Worm (Caenorhabditis elegans) whole organism, mixed stage, embryonic: ENCODE measurements around the gene Y51H7C.8.

Experiments used
- ceh-83 ChIP-seq: fragments of 200-800 bp; sonication (Bioruptor generic); optimal IDR thresholded peaks from 2 replicates; lab custom pipeline; 2018; ENCODE audit warnings: mild to moderate bottlenecking, missing genetic modification characterization, missing compliant biosample characterization
- lin-13 ChIP-seq: fragments of 150-350 bp; optimal IDR thresholded peaks from 2 replicates; lab custom pipeline; 2014; ENCODE audit warnings: missing biosample characterization, missing genetic modification characterization
- mep-1 ChIP-seq: fragments of 150-350 bp; optimal IDR thresholded peaks from 2 replicates; lab custom pipeline; 2017; ENCODE audit warnings: missing biosample characterization, missing genetic modification reagents, missing genetic modification characterization, inconsistent platforms
- mls-2 ChIP-seq: sonication (generic microtip); optimal IDR thresholded peaks from 2 replicates; lab custom pipeline; 2016; ENCODE audit warnings: mild to moderate bottlenecking, missing genetic modification characterization, moderate library complexity, missing compliant biosample characterization
- nhr-12 ChIP-seq: fragments of 150-350 bp; optimal IDR thresholded peaks from 2 replicates; lab custom pipeline; 2014; ENCODE audit warnings: missing biosample characterization, missing genetic modification characterization
- zip-8 ChIP-seq: fragments of 150-350 bp; optimal IDR thresholded peaks from 2 replicates; lab custom pipeline; 2014; ENCODE audit warnings: missing biosample characterization, missing genetic modification characterization
- ztf-11 ChIP-seq: fragments of 150-350 bp; optimal IDR thresholded peaks from 2 replicates; lab custom pipeline; 2014; ENCODE audit warnings: missing biosample characterization, missing genetic modification characterization

DNA sequence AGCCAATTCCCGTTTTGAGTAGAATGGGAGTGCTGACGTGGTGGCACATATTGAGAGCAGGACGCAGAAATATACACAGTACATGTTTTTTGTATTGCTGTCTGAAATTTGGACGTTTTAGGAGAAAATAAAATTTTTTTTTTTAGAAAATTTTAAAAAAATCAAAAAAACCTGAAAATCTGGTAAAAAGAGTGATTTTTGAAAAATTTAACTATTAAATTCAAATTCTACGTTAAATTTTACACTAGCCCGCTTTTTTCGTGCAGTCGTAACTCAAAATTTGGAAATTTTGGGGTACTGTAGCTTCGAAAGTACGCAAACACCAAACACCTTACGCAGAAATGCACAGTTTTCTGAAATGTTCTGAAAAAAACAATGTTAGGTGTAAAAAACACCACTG lies 43.7 kb upstream of the Y51H7C.8 start, which contains the start of gene C13A10.2:
- TF ChIP-seq mep-1 (tag; lab: Kevin White, UChicago) (no peak), lin-13 (tag; lab: Kevin White, UChicago) (no peak), nhr-12 (tag; lab: Kevin White, UChicago) (no peak), ceh-83 (GFP tag; lab: Kevin White, UChicago) (no peak), ztf-11 (tag; lab: Kevin White, UChicago) (no peak), zip-8 (no peak), mls-2 (no peak)
